Worm (Caenorhabditis elegans) whole organism, young adult: Measurements from ENCODE around the gene B0024.11.

Experiments used
- bed-1 ChIP-seq: fragments of 200-800 bp; sonication (Bioruptor generic); IDR thresholded peaks from 2 replicates; pipeline ENCODE4 v1.3.6; 2022; ENCODE audit warnings: missing genetic modification reagents, missing genetic modification characterization, missing compliant biosample characterization
- gei-17 ChIP-seq: fragments of 200-800 bp; sonication (Bioruptor generic); optimal IDR thresholded peaks from 2 replicates; lab custom pipeline; 2018; ENCODE audit warnings: mild to moderate bottlenecking, missing genetic modification characterization, missing compliant biosample characterization

DNA sequence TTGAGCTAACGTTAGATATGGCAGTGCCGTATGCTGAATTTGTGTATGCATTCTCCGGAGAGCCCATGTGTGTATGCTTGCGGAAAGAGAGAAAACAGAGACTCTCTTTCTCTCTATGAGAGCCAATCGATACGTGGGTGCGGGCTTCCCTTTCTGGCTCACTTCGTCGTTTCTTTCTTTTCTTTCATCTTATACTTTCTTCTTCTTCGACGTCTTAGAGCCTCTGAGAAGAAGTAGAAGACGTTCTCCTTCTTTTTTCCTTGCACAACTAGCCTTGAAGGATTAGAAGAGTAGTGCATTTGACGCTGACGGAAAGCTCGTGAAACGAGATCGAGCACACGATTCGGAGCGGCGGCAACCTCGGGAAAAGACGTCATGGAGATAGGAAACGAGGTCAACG is 45.5 kb downstream of the B0024.11 start:
- TF ChIP-seq gei-17 (GFP tag; lab: Kevin White, UChicago) (no peak), bed-1 (GFP tag; lab: Robert Waterston, UW) (no peak)
